Fruit fly (Drosophila melanogaster) whole organism, embryonic: ENCODE measurements around the gene Drsl5.
A peak's percentile ranks its signal among the peaks of the same experiment; 100 is the strongest.

Experiments
- Asciz ChIP-seq: fragments of 200-800 bp; sonication (Bioruptor generic); optimal IDR thresholded peaks from 2 replicates; lab custom pipeline; 2017; ENCODE audit warnings: missing biosample characterization, mild to moderate bottlenecking, missing genetic modification characterization, missing genetic modification reagents
- Blimp-1 ChIP-seq: fragments of 200-800 bp; sonication (Bioruptor generic); optimal IDR thresholded peaks from 3 replicates; lab custom pipeline; 2018; ENCODE audit warnings: missing biosample characterization, missing genetic modification characterization, mild to moderate bottlenecking, moderate library complexity, missing genetic modification reagents
- Bteb2 ChIP-seq: fragments of 200-800 bp; sonication (Bioruptor generic); optimal IDR thresholded peaks from 2 replicates; lab custom pipeline; 2016; ENCODE audit warnings: missing biosample characterization, missing genetic modification characterization
- CG10366 ChIP-seq: fragments of 200-800 bp; sonication (Bioruptor generic); IDR thresholded peaks from 2 replicates; pipeline ENCODE4 v1.3.6; 2022; ENCODE audit warnings: missing biosample characterization, missing genetic modification characterization
- CG11093 ChIP-seq: fragments of 200-800 bp; sonication (Bioruptor generic); IDR thresholded peaks from 3 replicates; pipeline ENCODE4 v1.3.6; 2022; ENCODE audit warnings: missing biosample characterization, missing genetic modification characterization
- CG1233 ChIP-seq: fragments of 200-800 bp; sonication (Bioruptor generic); optimal IDR thresholded peaks from 4 replicates; lab custom pipeline; 2018; ENCODE audit warnings: missing biosample characterization, mild to moderate bottlenecking, missing genetic modification characterization
- CG15011 ChIP-seq: fragments of 200-800 bp; sonication (Bioruptor generic); optimal IDR thresholded peaks from 3 replicates; lab custom pipeline; 2018; ENCODE audit warnings: missing biosample characterization, mild to moderate bottlenecking, missing genetic modification characterization
- CG15073 ChIP-seq: fragments of 200-800 bp; sonication (Bioruptor generic); optimal IDR thresholded peaks from 2 replicates; lab custom pipeline; 2016; ENCODE audit warnings: missing biosample characterization, missing genetic modification characterization
- CG15479 ChIP-seq: fragments of 200-800 bp; sonication (Bioruptor generic); optimal IDR thresholded peaks from 3 replicates; lab custom pipeline; 2019; ENCODE audit warnings: missing biosample characterization, mild to moderate bottlenecking, missing genetic modification characterization, moderate library complexity
- CG1832 ChIP-seq: fragments of 200-800 bp; sonication (Bioruptor generic); optimal IDR thresholded peaks from 2 replicates; lab custom pipeline; 2017; ENCODE audit warnings: missing biosample characterization, mild to moderate bottlenecking, missing genetic modification characterization, inconsistent platforms
- CG2678 ChIP-seq: fragments of 200-800 bp; sonication (Bioruptor generic); optimal IDR thresholded peaks from 3 replicates; lab custom pipeline; 2019; ENCODE audit warnings: missing biosample characterization, mild to moderate bottlenecking, missing genetic modification characterization, moderate library complexity
- CG31224 ChIP-seq: fragments of 200-800 bp; sonication (Bioruptor generic); IDR thresholded peaks from 2 replicates; pipeline ENCODE4 v1.3.6; 2022; ENCODE audit warnings: missing biosample characterization, missing genetic modification characterization
- CG34422 ChIP-seq: fragments of 200-800 bp; sonication (Bioruptor generic); IDR thresholded peaks from 3 replicates; pipeline ENCODE4 v1.3.6; 2022; ENCODE audit warnings: missing biosample characterization, missing genetic modification characterization
- CG4360 ChIP-seq: fragments of 200-800 bp; sonication (Bioruptor generic); IDR thresholded peaks from 2 replicates; pipeline ENCODE4 v1.3.6; 2022; ENCODE audit warnings: missing biosample characterization, missing genetic modification characterization
- CG6689 ChIP-seq: fragments of 200-800 bp; sonication (Bioruptor generic); IDR thresholded peaks from 2 replicates; pipeline ENCODE4 v1.3.6; 2022; ENCODE audit warnings: missing biosample characterization, missing genetic modification characterization
- CG6791 ChIP-seq: fragments of 200-800 bp; sonication (Bioruptor generic); IDR thresholded peaks from 3 replicates; pipeline ENCODE4 v1.3.6; 2022; ENCODE audit warnings: missing biosample characterization, missing genetic modification characterization; ENCODE audit not compliant: partially characterized antibody
- CG8281 ChIP-seq: fragments of 200-800 bp; sonication (Bioruptor generic); optimal IDR thresholded peaks from 2 replicates; lab custom pipeline; 2018; ENCODE audit warnings: missing biosample characterization, mild to moderate bottlenecking, missing genetic modification characterization, moderate library complexity
- CG9876 ChIP-seq: fragments of 200-800 bp; sonication (Bioruptor generic); optimal IDR thresholded peaks from 2 replicates; lab custom pipeline; 2016; ENCODE audit warnings: missing biosample characterization, missing genetic modification characterization
- Chrac-16 ChIP-seq: fragments of 200-800 bp; sonication (Bioruptor generic); optimal IDR thresholded peaks from 3 replicates; lab custom pipeline; 2016; ENCODE audit warnings: missing biosample characterization, missing genetic modification characterization
- Dll ChIP-seq: fragments of 200-800 bp; sonication (Bioruptor generic); IDR thresholded peaks from 4 replicates; pipeline ENCODE4 v1.3.6; 2022; ENCODE audit warnings: missing biosample characterization, missing genetic modification characterization; ENCODE audit not compliant: partially characterized antibody
- Doc2 ChIP-seq: fragments of 200-800 bp; sonication (Bioruptor generic); IDR thresholded peaks from 2 replicates; pipeline ENCODE4 v1.3.6; 2022; ENCODE audit warnings: missing biosample characterization, missing genetic modification characterization
- Drgx ChIP-seq: fragments of 200-800 bp; sonication (Bioruptor generic); IDR thresholded peaks from 2 replicates; pipeline ENCODE4 v1.3.6; 2022; ENCODE audit warnings: missing biosample characterization, missing genetic modification characterization
- E2f1 ChIP-seq: fragments of 200-800 bp; sonication (Bioruptor generic); IDR thresholded peaks from 2 replicates; pipeline ENCODE4 v1.3.6; 2022; ENCODE audit warnings: missing biosample characterization, missing genetic modification characterization
- Hey ChIP-seq: fragments of 200-800 bp; sonication (Bioruptor generic); optimal IDR thresholded peaks from 3 replicates; lab custom pipeline; 2018; ENCODE audit warnings: missing biosample characterization, mild to moderate bottlenecking, missing genetic modification characterization
- Lim3 ChIP-seq: fragments of 200-800 bp; sonication (Bioruptor generic); IDR thresholded peaks from 2 replicates; pipeline ENCODE4 v1.3.6; 2022; ENCODE audit warnings: missing biosample characterization, missing genetic modification characterization
- Mad ChIP-seq: fragments of 200-800 bp; sonication (Bioruptor generic); optimal IDR thresholded peaks from 2 replicates; lab custom pipeline; 2016; ENCODE audit warnings: missing biosample characterization, missing genetic modification characterization
- Opbp ChIP-seq: fragments of 200-800 bp; sonication (Bioruptor generic); IDR thresholded peaks from 3 replicates; pipeline ENCODE4 v1.3.6; 2022; ENCODE audit warnings: missing biosample characterization, missing genetic modification characterization; ENCODE audit not compliant: partially characterized antibody
- PHDP ChIP-seq: fragments of 200-800 bp; sonication (Bioruptor generic); optimal IDR thresholded peaks from 3 replicates; lab custom pipeline; 2018; ENCODE audit warnings: missing biosample characterization, mild to moderate bottlenecking, missing genetic modification characterization, moderate library complexity
- Poxn ChIP-seq: fragments of 200-800 bp; sonication (Bioruptor generic); IDR thresholded peaks from 2 replicates; pipeline ENCODE4 v1.3.6; 2022; ENCODE audit warnings: missing biosample characterization, missing genetic modification characterization
- Stat92E ChIP-seq, 3 experiments: fragments of >200 bp in 2 of 3; fragments of 200-800 bp in 1 of 3; sonication (Bioruptor generic) in 1 of 3; optimal IDR thresholded peaks; 2 replicates each; lab custom pipeline; 2017 to 2019; ENCODE audit warnings: missing biosample characterization in 3 of 3, missing genetic modification characterization in 3 of 3, mild to moderate bottlenecking in 1 of 3, moderate library complexity in 1 of 3
- ac ChIP-seq: fragments of 200-800 bp; sonication (Bioruptor generic); optimal IDR thresholded peaks from 3 replicates; lab custom pipeline; 2017; ENCODE audit warnings: missing biosample characterization, mild to moderate bottlenecking, missing genetic modification characterization
- ara ChIP-seq: fragments of 200-800 bp; sonication (Bioruptor generic); IDR thresholded peaks from 2 replicates; pipeline ENCODE4 v1.3.6; 2022; ENCODE audit warnings: missing biosample characterization, missing genetic modification characterization
- bab2 ChIP-seq: fragments of 200-800 bp; sonication (Bioruptor generic); optimal IDR thresholded peaks from 2 replicates; lab custom pipeline; 2016; ENCODE audit warnings: missing biosample characterization, missing genetic modification characterization
- bowl ChIP-seq: fragments of 200-800 bp; sonication (Bioruptor generic); IDR thresholded peaks from 2 replicates; pipeline ENCODE4 v1.3.6; 2022; ENCODE audit warnings: missing biosample characterization, missing genetic modification characterization
- cato ChIP-seq: fragments of 200-800 bp; sonication (Bioruptor generic); optimal IDR thresholded peaks from 2 replicates; lab custom pipeline; 2016; ENCODE audit warnings: missing biosample characterization, missing genetic modification characterization, borderline replicate concordance
- caup ChIP-seq: fragments of 200-800 bp; sonication (Bioruptor generic); optimal IDR thresholded peaks from 3 replicates; lab custom pipeline; 2017; ENCODE audit warnings: missing biosample characterization, mild to moderate bottlenecking, missing genetic modification characterization, moderate library complexity; ENCODE audit not compliant: severe bottlenecking
- croc ChIP-seq: fragments of 200-800 bp; sonication (Bioruptor generic); conservative IDR thresholded peaks from 3 replicates; pipeline ENCODE4 v1.3.6; 2022; ENCODE audit warnings: missing biosample characterization, missing genetic modification characterization
- ftz-f1 ChIP-seq: fragments of 200-800 bp; sonication (Bioruptor generic); optimal IDR thresholded peaks from 2 replicates; lab custom pipeline; 2016; ENCODE audit warnings: missing biosample characterization, missing genetic modification characterization
- gce ChIP-seq: fragments of 200-800 bp; sonication (Bioruptor generic); IDR thresholded peaks from 3 replicates; pipeline ENCODE4 v1.3.6; 2022; ENCODE audit warnings: missing biosample characterization, missing genetic modification characterization
- hth ChIP-seq: fragments of >200 bp; optimal IDR thresholded peaks from 2 replicates; lab custom pipeline; 2017; ENCODE audit warnings: inconsistent platforms
- ken ChIP-seq: fragments of 200-800 bp; sonication (Bioruptor generic); IDR thresholded peaks from 3 replicates; pipeline ENCODE4 v1.3.6; 2022; ENCODE audit warnings: missing biosample characterization, missing genetic modification characterization
- mld ChIP-seq: fragments of 200-800 bp; sonication (Bioruptor generic); IDR thresholded peaks from 3 replicates; pipeline ENCODE4 v1.3.6; 2022; ENCODE audit warnings: missing biosample characterization, missing genetic modification characterization; ENCODE audit not compliant: partially characterized antibody
- pum ChIP-seq: fragments of 200-800 bp; sonication (Bioruptor generic); optimal IDR thresholded peaks from 2 replicates; lab custom pipeline; 2016; ENCODE audit warnings: missing biosample characterization, missing genetic modification characterization
- ranshi ChIP-seq: fragments of 200-800 bp; sonication (Bioruptor generic); IDR thresholded peaks from 2 replicates; pipeline ENCODE4 v1.3.6; 2022; ENCODE audit warnings: missing biosample characterization, missing genetic modification characterization
- sens-2 ChIP-seq: fragments of 200-800 bp; sonication (Bioruptor generic); IDR thresholded peaks from 2 replicates; pipeline ENCODE4 v1.3.6; 2022; ENCODE audit warnings: missing biosample characterization, missing genetic modification characterization
- sima ChIP-seq: fragments of 200-800 bp; sonication (Bioruptor generic); optimal IDR thresholded peaks from 2 replicates; lab custom pipeline; 2016; ENCODE audit warnings: missing biosample characterization, missing genetic modification characterization
- so ChIP-seq: fragments of 200-800 bp; sonication (Bioruptor generic); IDR thresholded peaks from 3 replicates; pipeline ENCODE4 v1.3.6; 2022; ENCODE audit warnings: missing biosample characterization, missing genetic modification characterization
- tup ChIP-seq: fragments of 200-800 bp; sonication (Bioruptor generic); optimal IDR thresholded peaks from 2 replicates; lab custom pipeline; 2016; ENCODE audit warnings: missing biosample characterization, mild to moderate bottlenecking, missing genetic modification characterization, moderate library complexity
- twi ChIP-seq: fragments of 200-800 bp; optimal IDR thresholded peaks from 2 replicates; lab custom pipeline; 2019; ENCODE audit warnings: missing biosample characterization, mild to moderate bottlenecking, missing genetic modification characterization, moderate library complexity
- yki ChIP-seq: fragments of >200 bp; optimal IDR thresholded peaks from 3 replicates; lab custom pipeline; 2018
- zen2 ChIP-seq: fragments of 200-800 bp; sonication (Bioruptor generic); IDR thresholded peaks from 3 replicates; pipeline ENCODE4 v1.3.6; 2022; ENCODE audit warnings: missing biosample characterization, missing genetic modification characterization; ENCODE audit not compliant: partially characterized antibody

Gene Drsl5

DNA sequence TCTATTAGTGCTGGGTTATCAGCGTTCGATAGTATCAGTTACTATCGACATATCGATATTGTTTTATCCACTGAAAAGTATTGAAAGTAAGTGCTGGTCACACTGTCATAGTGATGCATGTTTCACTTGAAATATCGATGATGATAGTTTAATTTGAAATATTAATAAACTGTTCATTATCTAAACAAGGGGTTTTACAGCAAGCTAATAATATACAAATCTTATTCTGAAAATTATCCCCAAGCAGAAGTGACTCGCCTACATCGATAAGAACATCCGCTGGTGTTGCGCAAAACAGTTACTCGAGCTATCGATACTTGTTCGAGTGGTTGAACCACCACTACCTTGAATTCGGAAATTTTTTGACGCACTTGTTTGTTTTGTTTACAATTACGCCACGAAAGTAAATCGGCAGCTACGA, 2.7 kb downstream of the Drsl5 start, which contains the start of the genes PIG-C, CG12016 and Dpm2 (continued):
- TF ChIP-seq sens-2 (0 out of 2 replicates have a peak, but pooled peaks have one; percentile 11), mld (GFP tag; lab: Robert Waterston, UW) (peak; percentile 79; the same call in 2 of the 3 replicates), Stat92E (GFP tag; optimal IDR thresholded peaks at IDR 0.05; lab: Kevin White, UChicago) (no peak), CG31224 (GFP tag; lab: Robert Waterston, UW) (peak; percentile 53; the same call in 1 of the 2 replicates), sima (no peak), zen2 (GFP tag; lab: Robert Waterston, UW) (peak; percentile 92), Dll (GFP tag; lab: Robert Waterston, UW) (peak; percentile 98), gce (GFP tag; lab: Robert Waterston, UW) (no peak), CG15073 (no peak), CG1233 (peak; percentile 26), CG4360 (no peak), Doc2 (GFP tag; lab: Robert Waterston, UW) (no peak), Poxn (no peak), ftz-f1 (GFP tag; lab: Kevin White, UChicago) (peak; percentile 48), caup (GFP tag; lab: Kevin White, UChicago) (peak; percentile 56), ac (GFP tag; lab: Kevin White, UChicago) (no peak), twi (tag; lab: Kevin White, UChicago) (peak; percentile 60), tup (peak; percentile 20), yki (lab: Kevin White, UChicago) (no peak), bab2 (GFP tag; lab: Kevin White, UChicago) (peak; percentile 52), CG1832 (GFP tag; lab: Kevin White, UChicago) (no peak), Opbp (GFP tag; lab: Robert Waterston, UW) (peak; percentile 96), CG8281 (tag; lab: Kevin White, UChicago) (peak; percentile 32), PHDP (tag; lab: Kevin White, UChicago) (peak; percentile 58), CG2678 (tag; lab: Kevin White, UChicago) (no peak), Mad (peak; percentile 73), ken (GFP tag; lab: Robert Waterston, UW) (no peak), CG9876 (GFP tag; lab: Kevin White, UChicago) (peak; percentile 30), CG11093 (GFP tag; lab: Robert Waterston, UW) (0 out of 3 replicates have a peak, but pooled peaks have one; percentile 20), Chrac-16 (peak; percentile 81), Blimp-1 (GFP tag; lab: Kevin White, UChicago) (peak; percentile 36), CG15011 (GFP tag; lab: Kevin White, UChicago) (no peak), CG34422 (GFP tag; lab: Robert Waterston, UW) (peak; percentile 59; the same call in 1 of the 3 replicates), Lim3 (GFP tag; lab: Robert Waterston, UW) (no peak), CG10366 (GFP tag; lab: Robert Waterston, UW) (peak; percentile 24; the same call in 1 of the 2 replicates), pum (peak; percentile 69), ranshi (GFP tag; lab: Robert Waterston, UW) (0 out of 2 replicates have a peak, but pooled peaks have one; percentile 58), CG6791 (GFP tag; lab: Robert Waterston, UW) (peak; percentile 95), Drgx (GFP tag; lab: Robert Waterston, UW) (no peak), cato (GFP tag; lab: Kevin White, UChicago) (peak; percentile 67), CG15479 (GFP tag; lab: Kevin White, UChicago) (peak; percentile 92), CG6689 (GFP tag; lab: Robert Waterston, UW) (peak; percentile 52; the same call in 1 of the 2 replicates), E2f1 (GFP tag; lab: Robert Waterston, UW) (0 out of 2 replicates have a peak, but pooled peaks have one; percentile 45), hth (no peak), Hey (tag; lab: Kevin White, UChicago) (no peak), ara (GFP tag; lab: Robert Waterston, UW) (no peak), Bteb2 (GFP tag; lab: Kevin White, UChicago) (peak; percentile 69), bowl (GFP tag; lab: Robert Waterston, UW) (no peak), Asciz (GFP tag; lab: Kevin White, UChicago) (no peak), so (no peak), croc (peak; percentile 58)
